Fruit fly (Drosophila melanogaster): ENCODE data around the gene AGO3.
"Not testable (repeated sequence)": the region's sequence is repeated elsewhere in the genome, so short reads cannot be mapped to it uniquely, and the experiment has no call there.

AGO3 gene

dm6 chr3L:23554293-23554692 lies at the start of gene AGO3:
TSS of gene AGO3 (plus strand) at chr3L:23554593.
- TF ChIP-seq CG17801 (GFP tag; optimal IDR thresholded peaks at IDR 0.05; ENCODE audit: partially characterized antibody) = no peak

- TF ChIP-seq CG17801 (GFP tag; optimal IDR thresholded peaks at IDR 0.05; ENCODE audit: partially characterized antibody) = no peak
Measured at dm6 chr3L:23555658-23556057, 1.3 kb downstream of the AGO3 start.

dm6 chr3L:23568504-23568903 lies 14.1 kb downstream of the AGO3 start:
- no peak for TF ChIP-seq CG17801 (GFP tag; optimal IDR thresholded peaks at IDR 0.05; ENCODE audit: partially characterized antibody)

dm6 chr3L:23569248-23569647 lies 14.9 kb downstream of the AGO3 start:
- no peak for TF ChIP-seq CG17801 (GFP tag; optimal IDR thresholded peaks at IDR 0.05; ENCODE audit: partially characterized antibody)

dm6 chr3L:23580601-23581000 lies 26.2 kb downstream of the AGO3 start:
- no peak for TF ChIP-seq CG17801 (GFP tag; optimal IDR thresholded peaks at IDR 0.05; ENCODE audit: partially characterized antibody)

- no peak for TF ChIP-seq CG17801 (GFP tag; optimal IDR thresholded peaks at IDR 0.05; ENCODE audit: partially characterized antibody)
Measured at dm6 chr3L:23583457-23583944, 29.1 kb downstream of the AGO3 start.

- no peak for TF ChIP-seq CG17801 (GFP tag; optimal IDR thresholded peaks at IDR 0.05; ENCODE audit: partially characterized antibody)
Measured at dm6 chr3L:23589259-23589658, 34.9 kb downstream of the AGO3 start.

dm6 chr3L:23686170-23686569 lies 131.8 kb downstream of the AGO3 start:
- TF ChIP-seq CG17801 (GFP tag; optimal IDR thresholded peaks at IDR 0.05; ENCODE audit: partially characterized antibody) = no peak

dm6 chr3L:23689807-23690206 lies 135.4 kb downstream of the AGO3 start:
- TF ChIP-seq CG17801 (GFP tag; optimal IDR thresholded peaks at IDR 0.05; ENCODE audit: partially characterized antibody) = no peak

- TF ChIP-seq CG17801 (GFP tag; optimal IDR thresholded peaks at IDR 0.05; ENCODE audit: partially characterized antibody) = no peak
Measured at dm6 chr3L:23714772-23715171, 160.4 kb downstream of the AGO3 start, which contains the start of gene Spf30. TSS of gene Spf30 (plus strand) at chr3L:23715023.

dm6 chr3L:23726261-23726879 lies 172.0 kb downstream of the AGO3 start, which contains the start of gene CG40298:
TSS of gene CG40298 (plus strand) at chr3L:23726829.
- no peak for TF ChIP-seq CG17801 (GFP tag; optimal IDR thresholded peaks at IDR 0.05; ENCODE audit: partially characterized antibody)

dm6 chr3L:23737660-23738059 lies 183.3 kb downstream of the AGO3 start, which contains the start of gene CG17698:
TSS of gene CG17698 (plus strand) at chr3L:23737960.
- not testable (repeated sequence) for TF ChIP-seq CG17801 (GFP tag; optimal IDR thresholded peaks at IDR 0.05; ENCODE audit: partially characterized antibody)

- TF ChIP-seq CG17801 (GFP tag; optimal IDR thresholded peaks at IDR 0.05; ENCODE audit: partially characterized antibody) = no peak
Measured at dm6 chr3L:23738183-23738831, 183.9 kb downstream of the AGO3 start.
